Fruit fly (Drosophila melanogaster) whole organism, wandering third instar larva: Measurements from ENCODE around the gene CG14257.

Experiments
- Abd-B ChIP-seq: fragments of >200 bp; optimal IDR thresholded peaks from 2 replicates; lab custom pipeline; 2017; ENCODE audit warnings: missing biosample characterization, missing genetic modification characterization
- CG32264 ChIP-seq: fragments of 200-800 bp; sonication (Bioruptor generic); optimal IDR thresholded peaks from 2 replicates; lab custom pipeline; 2016; ENCODE audit warnings: missing biosample characterization, missing genetic modification characterization
- CG9705 ChIP-seq: fragments of 200-800 bp; sonication (Bioruptor generic); optimal IDR thresholded peaks from 2 replicates; lab custom pipeline; 2018; ENCODE audit warnings: missing biosample characterization, mild to moderate bottlenecking, missing genetic modification characterization
- CrebA ChIP-seq: fragments of 200-800 bp; sonication (Bioruptor generic); optimal IDR thresholded peaks from 2 replicates; lab custom pipeline; 2016; ENCODE audit warnings: missing biosample characterization, mild to moderate bottlenecking, missing genetic modification characterization, borderline replicate concordance
- Dif ChIP-seq: fragments of 200-275, 200-300 bp; sonication (Bioruptor generic); optimal IDR thresholded peaks from 2 replicates; lab custom pipeline; 2018; ENCODE audit warnings: missing biosample characterization, missing genetic modification characterization; ENCODE audit not compliant: partially characterized antibody
- GATAd ChIP-seq: sonication (Bioruptor generic); optimal IDR thresholded peaks from 2 replicates; lab custom pipeline; 2016; ENCODE audit warnings: missing biosample characterization, missing genetic modification characterization
- HLH106 ChIP-seq: fragments of 200-800 bp; optimal IDR thresholded peaks from 3 replicates; lab custom pipeline; 2019; ENCODE audit warnings: missing biosample characterization, mild to moderate bottlenecking, missing genetic modification characterization, moderate library complexity
- Hnf4 ChIP-seq: fragments of 200-800 bp; sonication (Bioruptor generic); optimal IDR thresholded peaks from 2 replicates; lab custom pipeline; 2016; ENCODE audit warnings: missing biosample characterization, mild to moderate bottlenecking, missing genetic modification characterization
- Hr78 ChIP-seq: fragments of >200 bp; optimal IDR thresholded peaks from 2 replicates; lab custom pipeline; 2017; ENCODE audit warnings: missing biosample characterization, missing genetic modification characterization
- Hr83 ChIP-seq: fragments of 200-300 bp; sonication (Bioruptor generic); optimal IDR thresholded peaks from 2 replicates; lab custom pipeline; 2016; ENCODE audit warnings: missing biosample characterization, mild to moderate bottlenecking, missing genetic modification characterization, moderate library complexity; ENCODE audit not compliant: poor library complexity, severe bottlenecking
- Jra ChIP-seq: sonication (Bioruptor generic); optimal IDR thresholded peaks from 2 replicates; lab custom pipeline; 2016; ENCODE audit warnings: missing biosample characterization, missing genetic modification characterization
- Mio ChIP-seq: sonication (Bioruptor generic); optimal IDR thresholded peaks from 2 replicates; lab custom pipeline; 2016; ENCODE audit warnings: missing biosample characterization, missing genetic modification characterization
- Myc ChIP-seq: fragments of >200 bp; optimal IDR thresholded peaks from 2 replicates; lab custom pipeline; 2017
- OdsH ChIP-seq: fragments of 200-800 bp; sonication (Bioruptor generic); optimal IDR thresholded peaks from 2 replicates; lab custom pipeline; 2016; ENCODE audit warnings: missing biosample characterization, mild to moderate bottlenecking, missing genetic modification characterization
- Rel ChIP-seq, 2 experiments: fragments of 200-800 bp; sonication (Bioruptor generic) in 1 of 2; optimal IDR thresholded peaks; 2 replicates in 1 of 2; 3 replicates in 1 of 2; lab custom pipeline; 2016 to 2019; ENCODE audit warnings: mild to moderate bottlenecking in 2 of 2, missing biosample characterization in 2 of 2, missing genetic modification characterization in 2 of 2, moderate library complexity in 1 of 2
- Sp1 ChIP-seq: fragments of 200-800 bp; sonication (Bioruptor generic); optimal IDR thresholded peaks from 3 replicates; lab custom pipeline; 2019; ENCODE audit warnings: missing biosample characterization, mild to moderate bottlenecking, missing genetic modification characterization, moderate library complexity
- Vsx2 ChIP-seq: fragments of 200-300, 225-300 bp; sonication (Bioruptor generic); optimal IDR thresholded peaks from 2 replicates; lab custom pipeline; 2018; ENCODE audit warnings: missing biosample characterization, missing genetic modification characterization; ENCODE audit not compliant: partially characterized antibody
- br ChIP-seq: fragments of 200-800 bp; sonication (Bioruptor generic); optimal IDR thresholded peaks from 2 replicates; lab custom pipeline; 2016; ENCODE audit warnings: missing biosample characterization, missing genetic modification characterization
- brk ChIP-seq: fragments of 200-800 bp; sonication (Bioruptor generic); optimal IDR thresholded peaks from 2 replicates; lab custom pipeline; 2016; ENCODE audit warnings: missing biosample characterization, mild to moderate bottlenecking, missing genetic modification characterization
- dl ChIP-seq, 2 experiments: fragments of 175-275, 200-275 bp in 1 of 2; fragments of 200-275 bp in 1 of 2; sonication (Bioruptor generic); optimal IDR thresholded peaks; lab custom pipeline; 2018; ENCODE audit warnings: mild to moderate bottlenecking in 2 of 2, missing biosample characterization in 2 of 2, missing genetic modification characterization in 2 of 2, moderate library complexity in 2 of 2; ENCODE audit not compliant: partially characterized antibody in 2 of 2, insufficient read depth in 1 of 2
- dmrt93B ChIP-seq: fragments of 200-800 bp; sonication (Bioruptor generic); optimal IDR thresholded peaks from 2 replicates; lab custom pipeline; 2018; ENCODE audit warnings: missing biosample characterization, mild to moderate bottlenecking, missing genetic modification characterization
- dsf ChIP-seq: sonication (Bioruptor generic); optimal IDR thresholded peaks from 2 replicates; lab custom pipeline; 2016; ENCODE audit warnings: missing biosample characterization, missing genetic modification characterization, borderline replicate concordance
- ey ChIP-seq: fragments of 200-800 bp; sonication (Bioruptor generic); optimal IDR thresholded peaks from 2 replicates; lab custom pipeline; 2016; ENCODE audit warnings: missing biosample characterization, missing genetic modification characterization
- foxo ChIP-seq, 2 experiments: fragments of 200-800 bp; sonication (Bioruptor generic); optimal IDR thresholded peaks; 2 replicates in 1 of 2; 3 replicates in 1 of 2; lab custom pipeline; 2016 to 2017; ENCODE audit warnings: missing biosample characterization in 2 of 2, missing genetic modification characterization in 2 of 2
- fru ChIP-seq: fragments of 200-800 bp; sonication (Bioruptor generic); optimal IDR thresholded peaks from 3 replicates; lab custom pipeline; 2016; ENCODE audit warnings: missing biosample characterization, mild to moderate bottlenecking, missing genetic modification characterization
- h ChIP-seq: fragments of 200-800 bp; sonication (Bioruptor generic); optimal IDR thresholded peaks from 3 replicates; lab custom pipeline; 2016; ENCODE audit warnings: missing biosample characterization, mild to moderate bottlenecking, missing genetic modification characterization
- jim ChIP-seq: fragments of 175-275, 200-325 bp; sonication (Bioruptor generic); optimal IDR thresholded peaks from 2 replicates; lab custom pipeline; 2016; ENCODE audit warnings: missing biosample characterization, mild to moderate bottlenecking, missing genetic modification characterization
- lola ChIP-seq: fragments of >200 bp; optimal IDR thresholded peaks from 2 replicates; lab custom pipeline; 2017; ENCODE audit warnings: missing biosample characterization, missing genetic modification characterization
- pan ChIP-seq: fragments of >200 bp; optimal IDR thresholded peaks from 2 replicates; lab custom pipeline; 2017
- psq ChIP-seq: fragments of 200-800 bp; sonication (Bioruptor generic); optimal IDR thresholded peaks from 3 replicates; lab custom pipeline; 2017; ENCODE audit warnings: missing biosample characterization, mild to moderate bottlenecking, missing genetic modification characterization, moderate library complexity
- sage ChIP-seq: fragments of 200-800 bp; sonication (Bioruptor generic); optimal IDR thresholded peaks from 2 replicates; lab custom pipeline; 2016; ENCODE audit warnings: missing biosample characterization, mild to moderate bottlenecking, missing genetic modification characterization
- sv ChIP-seq: fragments of 200-800 bp; sonication (Bioruptor generic); optimal IDR thresholded peaks from 3 replicates; lab custom pipeline; 2016; ENCODE audit warnings: missing biosample characterization, missing genetic modification characterization
- tai ChIP-seq: sonication (Bioruptor generic); optimal IDR thresholded peaks from 2 replicates; lab custom pipeline; 2016; ENCODE audit warnings: missing biosample characterization, missing genetic modification characterization
- usp ChIP-seq: fragments of >200 bp; optimal IDR thresholded peaks from 2 replicates; lab custom pipeline; 2017; ENCODE audit warnings: missing biosample characterization, missing genetic modification characterization
- woc ChIP-seq: sonication (Bioruptor generic); optimal IDR thresholded peaks from 2 replicates; lab custom pipeline; 2016; ENCODE audit warnings: missing biosample characterization, mild to moderate bottlenecking, missing genetic modification characterization

Gene CG14257

DNA sequence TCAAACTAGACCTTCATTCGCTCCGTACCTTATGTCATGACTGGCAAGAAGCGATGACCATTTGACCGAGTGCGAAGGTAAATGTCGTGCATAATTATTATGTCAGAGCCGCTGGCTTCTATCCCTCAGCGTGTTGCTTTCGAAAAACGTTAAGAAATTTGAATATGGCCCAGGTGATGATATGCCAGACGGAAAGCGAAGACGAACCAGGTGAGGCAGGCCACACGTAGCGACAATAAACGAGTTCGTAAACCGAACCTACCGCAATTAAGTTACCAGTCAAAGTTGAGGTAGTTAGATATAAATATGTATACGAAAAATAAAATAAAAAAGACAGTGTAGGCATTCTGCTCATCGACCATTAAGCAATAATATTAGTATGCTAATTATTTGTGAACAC lies 948 bp downstream of the CG14257 start:
- TF ChIP-seq sage = no peak

DNA sequence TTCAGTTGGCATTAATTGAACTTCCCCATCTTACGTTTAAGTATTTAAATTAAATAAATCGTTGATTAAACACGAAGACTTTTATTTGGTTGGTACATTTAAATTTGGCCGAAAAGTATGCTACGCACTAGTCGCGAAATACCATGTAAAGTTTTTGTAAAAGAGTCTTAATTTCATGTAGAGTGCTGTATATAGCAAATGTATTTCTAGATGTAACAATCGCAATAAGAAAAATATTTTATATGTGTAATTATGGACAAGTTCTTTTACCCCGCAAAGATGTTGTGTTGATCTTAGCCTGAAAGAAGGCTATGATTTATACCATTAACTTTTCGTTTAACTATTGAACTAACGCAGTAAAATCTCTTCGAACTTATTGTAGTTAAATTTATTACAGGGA lies 7.1 kb downstream of the CG14257 start:
- TF ChIP-seq Myc (lab: Kevin White, UChicago) = peak; percentile 66
- TF ChIP-seq Dif = no peak

DNA sequence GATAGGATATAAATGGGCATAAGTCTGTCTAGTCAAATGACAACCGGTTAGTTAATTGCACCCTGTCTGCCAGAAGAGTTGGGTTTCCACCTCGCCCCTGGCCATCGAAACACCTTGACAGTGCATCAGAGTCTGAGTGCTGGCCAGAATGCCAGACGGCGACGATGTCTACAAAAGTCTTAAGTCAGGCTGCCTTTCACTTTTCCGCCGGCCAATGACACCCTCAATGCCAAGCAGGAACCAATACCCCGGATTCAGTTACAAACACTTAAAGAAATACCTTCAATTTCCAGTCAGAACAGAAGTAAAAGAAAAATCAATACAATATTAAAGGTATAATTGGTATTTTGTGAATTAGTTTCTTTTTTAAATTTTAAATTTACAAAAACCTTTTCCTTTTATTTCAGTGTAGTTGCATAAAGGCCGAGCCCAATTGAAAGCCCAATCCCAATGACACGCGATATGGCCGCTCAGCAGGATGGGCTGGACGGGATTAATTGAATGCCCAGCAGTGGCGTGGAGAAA lies 8.9 kb downstream of the CG14257 start:
- TF ChIP-seq fru (GFP tag; lab: Kevin White, UChicago) (peak; percentile 12), Hnf4 (GFP tag; lab: Kevin White, UChicago) (no peak), h (GFP tag; lab: Kevin White, UChicago) (peak; percentile 7), ey (no peak), Vsx2 (no peak), foxo (GFP tag; optimal IDR thresholded peaks at IDR 0.05; lab: Kevin White, UChicago) (peak in 1 of 2 experiments; percentile 10)

- no peak for TF ChIP-seq Hr83 (GFP tag; lab: Kevin White, UChicago)
- TF ChIP-seq usp (GFP tag; lab: Kevin White, UChicago) = no peak
- TF ChIP-seq psq (GFP tag; lab: Kevin White, UChicago) = no peak
- TF ChIP-seq dl (GFP tag; optimal IDR thresholded peaks at IDR 0.05; lab: Kevin White, UChicago; ENCODE audit: insufficient read depth in 1 of 2, partially characterized antibody in 2 of 2) = no peak
- no peak for TF ChIP-seq CrebA (GFP tag; lab: Kevin White, UChicago)
- no peak for TF ChIP-seq pan (lab: Kevin White, UChicago)
- no peak for TF ChIP-seq CG32264 (GFP tag; lab: Kevin White, UChicago)
- no peak for TF ChIP-seq h (GFP tag; lab: Kevin White, UChicago)
- no peak for TF ChIP-seq HLH106
- TF ChIP-seq Rel (GFP tag; optimal IDR thresholded peaks at IDR 0.05; lab: Kevin White, UChicago) = no peak
- TF ChIP-seq Rel (tag; optimal IDR thresholded peaks at IDR 0.05; lab: Kevin White, UChicago) = no peak
- TF ChIP-seq Vsx2 = no peak
- no peak for TF ChIP-seq GATAd (GFP tag; lab: Kevin White, UChicago)
These were observed 11.9 kb downstream of the CG14257 start, which contains the start of gene Cpr97Ea for dm6 chr3R:27087549-27087948. Cpr97Ea (minus strand) TSS chr3R:27087778.

DNA sequence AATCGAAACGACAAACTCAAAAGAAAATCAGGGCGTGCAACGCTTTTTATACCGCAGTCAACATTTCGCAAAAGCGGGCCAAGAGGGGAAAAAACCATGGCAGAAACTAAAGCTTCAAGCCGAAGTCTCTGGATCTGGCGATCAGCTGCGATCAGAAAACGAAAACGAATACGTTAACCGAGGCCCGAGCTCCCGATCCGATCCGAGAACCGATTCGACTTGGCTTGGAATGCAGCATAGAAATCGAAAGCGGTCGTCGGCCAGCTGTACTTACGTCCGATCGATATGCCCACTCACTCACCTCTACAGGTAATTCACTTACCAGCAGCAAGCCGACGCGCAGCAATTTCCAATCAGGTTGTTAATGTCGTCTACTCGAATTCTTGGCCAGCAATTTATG lies 15.4 kb downstream of the CG14257 start, which contains the start of gene Cpr97Eb:
Gene Cpr97Eb, minus strand, starts transcription at position 25 of the 400 bp plus-strand sequence.
- TF ChIP-seq Myc (lab: Kevin White, UChicago) (no peak), HLH106 (no peak), usp (GFP tag; lab: Kevin White, UChicago) (no peak), Hnf4 (GFP tag; lab: Kevin White, UChicago) (no peak), woc (GFP tag; lab: Kevin White, UChicago) (no peak), jim (GFP tag; lab: Kevin White, UChicago) (no peak), CG32264 (GFP tag; lab: Kevin White, UChicago) (no peak)

DNA sequence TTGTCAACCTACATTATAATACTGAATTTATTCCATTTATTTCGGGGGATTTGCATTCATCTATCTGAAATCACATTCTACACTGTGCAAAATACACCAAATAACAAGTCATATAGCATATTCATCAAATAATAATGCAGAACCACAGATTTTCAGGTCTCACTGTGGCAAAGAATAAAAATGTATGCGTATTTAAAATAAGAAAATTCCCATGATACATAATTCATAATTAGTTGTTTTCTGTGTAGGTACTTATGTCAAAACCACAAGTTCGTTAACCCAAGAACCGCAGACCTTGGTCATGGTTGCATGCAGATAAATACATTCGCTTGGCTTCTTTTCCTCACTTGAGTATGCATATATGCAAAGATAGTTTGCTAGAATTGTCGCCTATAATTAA lies 16.6 kb downstream of the CG14257 start:
- no peak for TF ChIP-seq Jra (GFP tag; lab: Kevin White, UChicago)
- peak; percentile 17 for TF ChIP-seq GATAd (GFP tag; lab: Kevin White, UChicago)
- TF ChIP-seq Dif = no peak
- no peak for TF ChIP-seq Hr78 (GFP tag; lab: Kevin White, UChicago)
- TF ChIP-seq usp (GFP tag; lab: Kevin White, UChicago) = no peak
- no peak for TF ChIP-seq Mio
- TF ChIP-seq sv (GFP tag; lab: Kevin White, UChicago) = no peak
- no peak for TF ChIP-seq Vsx2
- TF ChIP-seq brk = no peak
- peak; percentile 68 for TF ChIP-seq br (GFP tag; lab: Kevin White, UChicago)
- TF ChIP-seq Sp1 = peak; percentile 48
- peak; percentile 75 for TF ChIP-seq ey
- peak; percentile 78 for TF ChIP-seq Hnf4 (GFP tag; lab: Kevin White, UChicago)
- peak; percentile 69 for TF ChIP-seq tai (GFP tag; lab: Kevin White, UChicago)
- no peak for TF ChIP-seq lola (GFP tag; lab: Kevin White, UChicago)
- no peak for TF ChIP-seq CG32264 (GFP tag; lab: Kevin White, UChicago)
- TF ChIP-seq OdsH (GFP tag; lab: Kevin White, UChicago) = peak; percentile 57
- peak; percentile 57 for TF ChIP-seq fru (GFP tag; lab: Kevin White, UChicago)
- peak; percentile 11 for TF ChIP-seq dmrt93B
- no peak for TF ChIP-seq Abd-B (GFP tag; lab: Kevin White, UChicago)
- no peak for TF ChIP-seq CG9705 (GFP tag; lab: Kevin White, UChicago)
- no peak for TF ChIP-seq dl (GFP tag; optimal IDR thresholded peaks at IDR 0.05; lab: Kevin White, UChicago; ENCODE audit: insufficient read depth in 1 of 2, partially characterized antibody in 2 of 2)
- TF ChIP-seq Myc (lab: Kevin White, UChicago) = no peak
- TF ChIP-seq HLH106 = peak; percentile 65
- no peak for TF ChIP-seq sage
- no peak for TF ChIP-seq pan (lab: Kevin White, UChicago)
- peak; percentile 16 for TF ChIP-seq woc (GFP tag; lab: Kevin White, UChicago)
- TF ChIP-seq foxo (GFP tag; optimal IDR thresholded peaks at IDR 0.05; lab: Kevin White, UChicago) = peak in 1 of 2 experiments; percentile 68
- TF ChIP-seq jim (GFP tag; lab: Kevin White, UChicago) = no peak
- TF ChIP-seq CrebA (GFP tag; lab: Kevin White, UChicago) = no peak
- no peak for TF ChIP-seq dsf (GFP tag; lab: Kevin White, UChicago)
- no peak for TF ChIP-seq Rel (GFP tag; optimal IDR thresholded peaks at IDR 0.05; lab: Kevin White, UChicago)
- peak; percentile 85 for TF ChIP-seq Rel (tag; optimal IDR thresholded peaks at IDR 0.05; lab: Kevin White, UChicago)
- no peak for TF ChIP-seq Hr83 (GFP tag; lab: Kevin White, UChicago)
